Worm (Caenorhabditis elegans): ENCODE measurements around the gene F21G4.1.

The F21G4.1 gene

ce11 chrX:9894844-9895243, 2.7 kb upstream of the F21G4.1 start, which contains the start of gene F21G4.3:
TSS of gene F21G4.3 (plus strand) at chrX:9895144.
- TF ChIP-seq unc-62 (GFP tag; optimal IDR thresholded peaks at IDR 0.05) = no peak

- TF ChIP-seq unc-62 (GFP tag; optimal IDR thresholded peaks at IDR 0.05) = no peak
Observed at ce11 chrX:9893069-9893468, 941 bp upstream of the F21G4.1 start.

ce11 chrX:9883837-9884324, 8.2 kb downstream of the F21G4.1 start, which contains the start of gene mrp-4:
TSS of gene mrp-4 (plus strand) at chrX:9884274.
- no peak for TF ChIP-seq unc-62 (GFP tag; optimal IDR thresholded peaks at IDR 0.05)

ce11 chrX:9882572-9882971, 9.6 kb downstream of the F21G4.1 start:
- no peak for TF ChIP-seq unc-62 (GFP tag; optimal IDR thresholded peaks at IDR 0.05)

- TF ChIP-seq unc-62 (GFP tag; optimal IDR thresholded peaks at IDR 0.05) = no peak
Observed at ce11 chrX:9882112-9882511, 10.0 kb downstream of the F21G4.1 start, which contains the start of gene glo-1. TSS of gene glo-1 (minus strand) at chrX:9882212.

- TF ChIP-seq unc-62 (GFP tag; optimal IDR thresholded peaks at IDR 0.05) = no peak
Observed at ce11 chrX:9877117-9877516, 15.0 kb downstream of the F21G4.1 start, which contains the start of gene R07B1.9. TSS of gene R07B1.9 (plus strand) at chrX:9877417.

- TF ChIP-seq unc-62 (GFP tag; optimal IDR thresholded peaks at IDR 0.05) = no peak
Observed at ce11 chrX:9872554-9872953, 19.6 kb downstream of the F21G4.1 start, which contains the start of gene R07B1.8. TSS of gene R07B1.8 (minus strand) at chrX:9872654.

ce11 chrX:9869522-9869921, 22.6 kb downstream of the F21G4.1 start, which contains the start of gene R07B1.13:
TSS of gene R07B1.13 (plus strand) at chrX:9869822.
- TF ChIP-seq unc-62 (GFP tag; optimal IDR thresholded peaks at IDR 0.05) = no peak

ce11 chrX:9868820-9869219, 23.3 kb downstream of the F21G4.1 start, which contains the start of gene R07B1.7:
TSS of gene R07B1.7 (plus strand) at chrX:9869120.
- TF ChIP-seq unc-62 (GFP tag; optimal IDR thresholded peaks at IDR 0.05) = no peak

- no peak for TF ChIP-seq unc-62 (GFP tag; optimal IDR thresholded peaks at IDR 0.05)
Observed at ce11 chrX:9866355-9866754, 25.8 kb downstream of the F21G4.1 start, which contains the start of gene R07B1.6. TSS of gene R07B1.6 (plus strand) at chrX:9866655.

ce11 chrX:9862916-9863624, 29.1 kb downstream of the F21G4.1 start, which contains the start of the genes gst-36 and R07B1.5:
TSS of gene gst-36 (minus strand) at chrX:9862960.
TSS of gene R07B1.5 (plus strand) at chrX:9863580.
- no peak for TF ChIP-seq unc-62 (GFP tag; optimal IDR thresholded peaks at IDR 0.05)

ce11 chrX:9858069-9858468, 34.1 kb downstream of the F21G4.1 start, which contains the start of gene scav-5:
TSS of gene scav-5 (plus strand) at chrX:9858365.
- TF ChIP-seq unc-62 (GFP tag; optimal IDR thresholded peaks at IDR 0.05) = no peak

- TF ChIP-seq unc-62 (GFP tag; optimal IDR thresholded peaks at IDR 0.05) = no peak
Observed at ce11 chrX:9856618-9857017, 35.5 kb downstream of the F21G4.1 start, which contains the start of gene R07B1.11. TSS of gene R07B1.11 (plus strand) at chrX:9856918.

ce11 chrX:9851745-9852330, 40.3 kb downstream of the F21G4.1 start, which contains the start of gene lec-7:
TSS of gene lec-7 (plus strand) at chrX:9852041.
- no peak for TF ChIP-seq unc-62 (GFP tag; optimal IDR thresholded peaks at IDR 0.05)

ce11 chrX:9850258-9850657, 41.9 kb downstream of the F21G4.1 start, which contains the start of gene lec-8:
TSS of gene lec-8 (plus strand) at chrX:9850571.
- TF ChIP-seq unc-62 (GFP tag; optimal IDR thresholded peaks at IDR 0.05) = no peak

- no peak for TF ChIP-seq unc-62 (GFP tag; optimal IDR thresholded peaks at IDR 0.05)
Observed at ce11 chrX:9848214-9848789, 43.8 kb downstream of the F21G4.1 start.
